Fruit fly (Drosophila melanogaster): ENCODE results near the gene Pdk1.

Pdk1 gene

dm6 chr3L:134868-135267 is 5.6 kb downstream of the Pdk1 start:
- TF ChIP-seq Myc (optimal IDR thresholded peaks at IDR 0.05): no peak
- no peak for TF ChIP-seq Abd-B (GFP tag; optimal IDR thresholded peaks at IDR 0.05)
- TF ChIP-seq brk (GFP tag; optimal IDR thresholded peaks at IDR 0.05): no peak
- TF ChIP-seq h (GFP tag; optimal IDR thresholded peaks at IDR 0.05): no peak
- no peak for TF ChIP-seq CG9705 (GFP tag; optimal IDR thresholded peaks at IDR 0.05)
- no peak for TF ChIP-seq psq (GFP tag; optimal IDR thresholded peaks at IDR 0.05)
- TF ChIP-seq woc (GFP tag; optimal IDR thresholded peaks at IDR 0.05): no peak
- no peak for TF ChIP-seq sv (GFP tag; optimal IDR thresholded peaks at IDR 0.05)
- no peak for TF ChIP-seq CrebA (GFP tag; optimal IDR thresholded peaks at IDR 0.05; ENCODE audit: borderline replicate concordance)
- no peak for TF ChIP-seq Rel (GFP tag; optimal IDR thresholded peaks at IDR 0.05)
- no peak for TF ChIP-seq Rel (tag; optimal IDR thresholded peaks at IDR 0.05)
- no peak for TF ChIP-seq Hnf4 (GFP tag; optimal IDR thresholded peaks at IDR 0.05)
- TF ChIP-seq ey (GFP tag; optimal IDR thresholded peaks at IDR 0.05): no peak
- no peak for TF ChIP-seq foxo (GFP tag; optimal IDR thresholded peaks at IDR 0.05)
- TF ChIP-seq CG32264 (GFP tag; optimal IDR thresholded peaks at IDR 0.05): no peak
- no peak for TF ChIP-seq Mio (GFP tag; optimal IDR thresholded peaks at IDR 0.05)
- TF ChIP-seq rgr (GFP tag; optimal IDR thresholded peaks at IDR 0.05): no peak
- no peak for TF ChIP-seq dmrt93B (GFP tag; optimal IDR thresholded peaks at IDR 0.05)
- no peak for TF ChIP-seq pan (optimal IDR thresholded peaks at IDR 0.05)

- TF ChIP-seq OdsH (GFP tag; optimal IDR thresholded peaks at IDR 0.05): peak; percentile 38
- TF ChIP-seq rgr (GFP tag; optimal IDR thresholded peaks at IDR 0.05): peak; percentile 58
- TF ChIP-seq Hr83 (GFP tag; optimal IDR thresholded peaks at IDR 0.05; ENCODE audit: poor library complexity, severe bottlenecking): peak; percentile 97
- peak; percentile 5 for TF ChIP-seq brk (GFP tag; optimal IDR thresholded peaks at IDR 0.05)
- peak; percentile 15 for TF ChIP-seq br (GFP tag; optimal IDR thresholded peaks at IDR 0.05)
- no peak for TF ChIP-seq Dif (GFP tag; optimal IDR thresholded peaks at IDR 0.05; ENCODE audit: partially characterized antibody)
- TF ChIP-seq sv (GFP tag; optimal IDR thresholded peaks at IDR 0.05): no peak
- no peak for TF ChIP-seq Abd-B (GFP tag; optimal IDR thresholded peaks at IDR 0.05)
- no peak for TF ChIP-seq GATAd (GFP tag; optimal IDR thresholded peaks at IDR 0.05)
- TF ChIP-seq Hnf4 (GFP tag; optimal IDR thresholded peaks at IDR 0.05): peak; percentile 49
- peak in 1 of 2 experiments; percentile 16 for TF ChIP-seq foxo (GFP tag; optimal IDR thresholded peaks at IDR 0.05)
- no peak for TF ChIP-seq Jra (GFP tag; optimal IDR thresholded peaks at IDR 0.05)
- peak; percentile 60 for TF ChIP-seq h (GFP tag; optimal IDR thresholded peaks at IDR 0.05)
These were observed 7.5 kb downstream of the Pdk1 start for dm6 chr3L:136591-137280.

dm6 chr3L:137596-138169 is 8.4 kb downstream of the Pdk1 start:
- TF ChIP-seq foxo (GFP tag; optimal IDR thresholded peaks at IDR 0.05) (no peak), Hr83 (GFP tag; optimal IDR thresholded peaks at IDR 0.05; ENCODE audit: poor library complexity, severe bottlenecking) (no peak), Myc (optimal IDR thresholded peaks at IDR 0.05) (no peak), Abd-B (GFP tag; optimal IDR thresholded peaks at IDR 0.05) (no peak), GATAd (GFP tag; optimal IDR thresholded peaks at IDR 0.05) (no peak), Hnf4 (GFP tag; optimal IDR thresholded peaks at IDR 0.05) (no peak), Mio (GFP tag; optimal IDR thresholded peaks at IDR 0.05) (no peak), N (GFP tag; optimal IDR thresholded peaks at IDR 0.05) (no peak), woc (GFP tag; optimal IDR thresholded peaks at IDR 0.05) (no peak), Sp1 (GFP tag; optimal IDR thresholded peaks at IDR 0.05) (no peak), fru (GFP tag; optimal IDR thresholded peaks at IDR 0.05) (no peak), usp (GFP tag; optimal IDR thresholded peaks at IDR 0.05) (no peak), Jra (GFP tag; optimal IDR thresholded peaks at IDR 0.05) (no peak), OdsH (GFP tag; optimal IDR thresholded peaks at IDR 0.05) (no peak), pan (optimal IDR thresholded peaks at IDR 0.05) (no peak), tai (GFP tag; optimal IDR thresholded peaks at IDR 0.05) (no peak)

dm6 chr3L:139574-140567 is 10.6 kb downstream of the Pdk1 start:
- TF ChIP-seq Hr83 (GFP tag; optimal IDR thresholded peaks at IDR 0.05; ENCODE audit: poor library complexity, severe bottlenecking): no peak
- no peak for TF ChIP-seq pan (optimal IDR thresholded peaks at IDR 0.05)
- no peak for TF ChIP-seq dmrt93B (GFP tag; optimal IDR thresholded peaks at IDR 0.05)
- peak; percentile 53 for TF ChIP-seq ey (GFP tag; optimal IDR thresholded peaks at IDR 0.05)
- TF ChIP-seq psq (GFP tag; optimal IDR thresholded peaks at IDR 0.05): peak; percentile 45
- TF ChIP-seq Abd-B (GFP tag; optimal IDR thresholded peaks at IDR 0.05): no peak
- TF ChIP-seq Hnf4 (GFP tag; optimal IDR thresholded peaks at IDR 0.05): no peak
- TF ChIP-seq Rel (GFP tag; optimal IDR thresholded peaks at IDR 0.05): no peak
- TF ChIP-seq Rel (tag; optimal IDR thresholded peaks at IDR 0.05): peak; percentile 97
- TF ChIP-seq GATAd (GFP tag; optimal IDR thresholded peaks at IDR 0.05): no peak
- no peak for TF ChIP-seq Dif (GFP tag; optimal IDR thresholded peaks at IDR 0.05; ENCODE audit: partially characterized antibody)
- TF ChIP-seq fru (GFP tag; optimal IDR thresholded peaks at IDR 0.05): peak; percentile 61
- peak; percentile 9 for TF ChIP-seq HLH106 (tag; optimal IDR thresholded peaks at IDR 0.05)
- peak; percentile 5 for TF ChIP-seq Sp1 (GFP tag; optimal IDR thresholded peaks at IDR 0.05)
- TF ChIP-seq woc (GFP tag; optimal IDR thresholded peaks at IDR 0.05): no peak
- no peak for TF ChIP-seq N (GFP tag; optimal IDR thresholded peaks at IDR 0.05)
- TF ChIP-seq CrebA (GFP tag; optimal IDR thresholded peaks at IDR 0.05; ENCODE audit: borderline replicate concordance): no peak
- no peak for TF ChIP-seq Vsx2 (GFP tag; optimal IDR thresholded peaks at IDR 0.05; ENCODE audit: partially characterized antibody)
- TF ChIP-seq sv (GFP tag; optimal IDR thresholded peaks at IDR 0.05): no peak
- peak in 1 of 2 experiments; percentile 48 for TF ChIP-seq foxo (GFP tag; optimal IDR thresholded peaks at IDR 0.05)
- TF ChIP-seq CG9705 (GFP tag; optimal IDR thresholded peaks at IDR 0.05): no peak
- peak; percentile 19 for TF ChIP-seq h (GFP tag; optimal IDR thresholded peaks at IDR 0.05)
- peak; percentile 39 for TF ChIP-seq br (GFP tag; optimal IDR thresholded peaks at IDR 0.05)
- TF ChIP-seq Hr78 (GFP tag; optimal IDR thresholded peaks at IDR 0.05): no peak
- TF ChIP-seq lola (GFP tag; optimal IDR thresholded peaks at IDR 0.05): no peak
- TF ChIP-seq dl (GFP tag; optimal IDR thresholded peaks at IDR 0.05; ENCODE audit: insufficient read depth in 1 of 2, partially characterized antibody in 2 of 2): no peak

Measured in whole organism, wandering third instar larva.